Fruit fly (Drosophila melanogaster) whole organism, wandering third instar larva: ENCODE measurements around the gene CG1494.
A peak's percentile ranks its signal among the peaks of the same experiment; 100 is the strongest.

ENCODE experiments used
- Abd-B ChIP-seq: fragments of >200 bp; optimal IDR thresholded peaks from 2 replicates; lab custom pipeline; 2017; ENCODE audit warnings: missing biosample characterization, missing genetic modification characterization
- CG32264 ChIP-seq: fragments of 200-800 bp; sonication (Bioruptor generic); optimal IDR thresholded peaks from 2 replicates; lab custom pipeline; 2016; ENCODE audit warnings: missing biosample characterization, missing genetic modification characterization
- CG9705 ChIP-seq: fragments of 200-800 bp; sonication (Bioruptor generic); optimal IDR thresholded peaks from 2 replicates; lab custom pipeline; 2018; ENCODE audit warnings: missing biosample characterization, mild to moderate bottlenecking, missing genetic modification characterization
- CrebA ChIP-seq: fragments of 200-800 bp; sonication (Bioruptor generic); optimal IDR thresholded peaks from 2 replicates; lab custom pipeline; 2016; ENCODE audit warnings: missing biosample characterization, mild to moderate bottlenecking, missing genetic modification characterization, borderline replicate concordance
- Dfd ChIP-seq: fragments of >200 bp; optimal IDR thresholded peaks from 2 replicates; lab custom pipeline; 2017; ENCODE audit warnings: missing biosample characterization, missing genetic modification characterization
- Dif ChIP-seq: fragments of 200-275, 200-300 bp; sonication (Bioruptor generic); optimal IDR thresholded peaks from 2 replicates; lab custom pipeline; 2018; ENCODE audit warnings: missing biosample characterization, missing genetic modification characterization; ENCODE audit not compliant: partially characterized antibody
- GATAd ChIP-seq: sonication (Bioruptor generic); optimal IDR thresholded peaks from 2 replicates; lab custom pipeline; 2016; ENCODE audit warnings: missing biosample characterization, missing genetic modification characterization
- HLH106 ChIP-seq: fragments of 200-800 bp; optimal IDR thresholded peaks from 3 replicates; lab custom pipeline; 2019; ENCODE audit warnings: missing biosample characterization, mild to moderate bottlenecking, missing genetic modification characterization, moderate library complexity
- Hnf4 ChIP-seq: fragments of 200-800 bp; sonication (Bioruptor generic); optimal IDR thresholded peaks from 2 replicates; lab custom pipeline; 2016; ENCODE audit warnings: missing biosample characterization, mild to moderate bottlenecking, missing genetic modification characterization
- Hr78 ChIP-seq: fragments of >200 bp; optimal IDR thresholded peaks from 2 replicates; lab custom pipeline; 2017; ENCODE audit warnings: missing biosample characterization, missing genetic modification characterization
- Hr83 ChIP-seq: fragments of 200-300 bp; sonication (Bioruptor generic); optimal IDR thresholded peaks from 2 replicates; lab custom pipeline; 2016; ENCODE audit warnings: missing biosample characterization, mild to moderate bottlenecking, missing genetic modification characterization, moderate library complexity; ENCODE audit not compliant: poor library complexity, severe bottlenecking
- Jra ChIP-seq: sonication (Bioruptor generic); optimal IDR thresholded peaks from 2 replicates; lab custom pipeline; 2016; ENCODE audit warnings: missing biosample characterization, missing genetic modification characterization
- Mio ChIP-seq: sonication (Bioruptor generic); optimal IDR thresholded peaks from 2 replicates; lab custom pipeline; 2016; ENCODE audit warnings: missing biosample characterization, missing genetic modification characterization
- Myc ChIP-seq: fragments of >200 bp; optimal IDR thresholded peaks from 2 replicates; lab custom pipeline; 2017
- N ChIP-seq: fragments of >200 bp; optimal IDR thresholded peaks from 2 replicates; lab custom pipeline; 2018; ENCODE audit warnings: missing biosample characterization, missing external identifiers, missing genetic modification characterization
- OdsH ChIP-seq: fragments of 200-800 bp; sonication (Bioruptor generic); optimal IDR thresholded peaks from 2 replicates; lab custom pipeline; 2016; ENCODE audit warnings: missing biosample characterization, mild to moderate bottlenecking, missing genetic modification characterization
- Rel ChIP-seq, 2 experiments: fragments of 200-800 bp; sonication (Bioruptor generic) in 1 of 2; optimal IDR thresholded peaks; 2 replicates in 1 of 2; 3 replicates in 1 of 2; lab custom pipeline; 2016 to 2019; ENCODE audit warnings: mild to moderate bottlenecking in 2 of 2, missing biosample characterization in 2 of 2, missing genetic modification characterization in 2 of 2, moderate library complexity in 1 of 2
- Sp1 ChIP-seq: fragments of 200-800 bp; sonication (Bioruptor generic); optimal IDR thresholded peaks from 3 replicates; lab custom pipeline; 2019; ENCODE audit warnings: missing biosample characterization, mild to moderate bottlenecking, missing genetic modification characterization, moderate library complexity
- Vsx2 ChIP-seq: fragments of 200-300, 225-300 bp; sonication (Bioruptor generic); optimal IDR thresholded peaks from 2 replicates; lab custom pipeline; 2018; ENCODE audit warnings: missing biosample characterization, missing genetic modification characterization; ENCODE audit not compliant: partially characterized antibody
- br ChIP-seq: fragments of 200-800 bp; sonication (Bioruptor generic); optimal IDR thresholded peaks from 2 replicates; lab custom pipeline; 2016; ENCODE audit warnings: missing biosample characterization, missing genetic modification characterization
- brk ChIP-seq: fragments of 200-800 bp; sonication (Bioruptor generic); optimal IDR thresholded peaks from 2 replicates; lab custom pipeline; 2016; ENCODE audit warnings: missing biosample characterization, mild to moderate bottlenecking, missing genetic modification characterization
- dl ChIP-seq, 2 experiments: fragments of 175-275, 200-275 bp in 1 of 2; fragments of 200-275 bp in 1 of 2; sonication (Bioruptor generic); optimal IDR thresholded peaks; lab custom pipeline; 2018; ENCODE audit warnings: mild to moderate bottlenecking in 2 of 2, missing biosample characterization in 2 of 2, missing genetic modification characterization in 2 of 2, moderate library complexity in 2 of 2; ENCODE audit not compliant: partially characterized antibody in 2 of 2, insufficient read depth in 1 of 2
- dmrt93B ChIP-seq: fragments of 200-800 bp; sonication (Bioruptor generic); optimal IDR thresholded peaks from 2 replicates; lab custom pipeline; 2018; ENCODE audit warnings: missing biosample characterization, mild to moderate bottlenecking, missing genetic modification characterization
- dsf ChIP-seq: sonication (Bioruptor generic); optimal IDR thresholded peaks from 2 replicates; lab custom pipeline; 2016; ENCODE audit warnings: missing biosample characterization, missing genetic modification characterization, borderline replicate concordance
- ey ChIP-seq: fragments of 200-800 bp; sonication (Bioruptor generic); optimal IDR thresholded peaks from 2 replicates; lab custom pipeline; 2016; ENCODE audit warnings: missing biosample characterization, missing genetic modification characterization
- foxo ChIP-seq, 2 experiments: fragments of 200-800 bp; sonication (Bioruptor generic); optimal IDR thresholded peaks; 2 replicates in 1 of 2; 3 replicates in 1 of 2; lab custom pipeline; 2016 to 2017; ENCODE audit warnings: missing biosample characterization in 2 of 2, missing genetic modification characterization in 2 of 2
- fru ChIP-seq: fragments of 200-800 bp; sonication (Bioruptor generic); optimal IDR thresholded peaks from 3 replicates; lab custom pipeline; 2016; ENCODE audit warnings: missing biosample characterization, mild to moderate bottlenecking, missing genetic modification characterization
- h ChIP-seq: fragments of 200-800 bp; sonication (Bioruptor generic); optimal IDR thresholded peaks from 3 replicates; lab custom pipeline; 2016; ENCODE audit warnings: missing biosample characterization, mild to moderate bottlenecking, missing genetic modification characterization
- jim ChIP-seq: fragments of 175-275, 200-325 bp; sonication (Bioruptor generic); optimal IDR thresholded peaks from 2 replicates; lab custom pipeline; 2016; ENCODE audit warnings: missing biosample characterization, mild to moderate bottlenecking, missing genetic modification characterization
- lola ChIP-seq: fragments of >200 bp; optimal IDR thresholded peaks from 2 replicates; lab custom pipeline; 2017; ENCODE audit warnings: missing biosample characterization, missing genetic modification characterization
- pan ChIP-seq: fragments of >200 bp; optimal IDR thresholded peaks from 2 replicates; lab custom pipeline; 2017
- psq ChIP-seq: fragments of 200-800 bp; sonication (Bioruptor generic); optimal IDR thresholded peaks from 3 replicates; lab custom pipeline; 2017; ENCODE audit warnings: missing biosample characterization, mild to moderate bottlenecking, missing genetic modification characterization, moderate library complexity
- rgr ChIP-seq: fragments of 200-800 bp; sonication (Bioruptor generic); optimal IDR thresholded peaks from 3 replicates; lab custom pipeline; 2016; ENCODE audit warnings: missing biosample characterization, mild to moderate bottlenecking, missing genetic modification characterization
- sage ChIP-seq: fragments of 200-800 bp; sonication (Bioruptor generic); optimal IDR thresholded peaks from 2 replicates; lab custom pipeline; 2016; ENCODE audit warnings: missing biosample characterization, mild to moderate bottlenecking, missing genetic modification characterization
- sv ChIP-seq: fragments of 200-800 bp; sonication (Bioruptor generic); optimal IDR thresholded peaks from 3 replicates; lab custom pipeline; 2016; ENCODE audit warnings: missing biosample characterization, missing genetic modification characterization
- tai ChIP-seq: sonication (Bioruptor generic); optimal IDR thresholded peaks from 2 replicates; lab custom pipeline; 2016; ENCODE audit warnings: missing biosample characterization, missing genetic modification characterization
- usp ChIP-seq: fragments of >200 bp; optimal IDR thresholded peaks from 2 replicates; lab custom pipeline; 2017; ENCODE audit warnings: missing biosample characterization, missing genetic modification characterization
- woc ChIP-seq: sonication (Bioruptor generic); optimal IDR thresholded peaks from 2 replicates; lab custom pipeline; 2016; ENCODE audit warnings: missing biosample characterization, mild to moderate bottlenecking, missing genetic modification characterization

CG1494 gene

DNA sequence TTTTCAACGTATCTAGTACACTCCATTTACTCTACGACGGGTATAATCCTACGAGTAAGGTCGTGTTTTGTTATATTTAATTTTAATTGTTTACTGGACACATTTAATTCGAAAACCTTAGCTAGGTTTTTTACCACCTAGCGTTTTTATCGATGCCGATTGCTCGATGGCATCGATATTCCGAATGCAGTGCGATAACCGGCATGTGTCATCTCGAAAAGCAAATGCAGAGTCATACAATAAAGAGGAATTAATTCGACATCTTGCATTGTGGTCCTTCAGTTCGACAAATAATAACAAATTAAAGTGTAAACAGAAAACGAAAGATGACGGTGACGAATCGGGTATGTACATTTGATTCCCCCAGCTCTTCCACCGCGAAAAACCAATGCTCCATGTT is 30.8 kb downstream of the CG1494 start, which contains the start of gene Rpt6:
Gene Rpt6 (plus strand): TSS at position 201 of the 400 bp plus-strand sequence.
- no peak for TF ChIP-seq jim (GFP tag; lab: Kevin White, UChicago)
- no peak for TF ChIP-seq Sp1
- no peak for TF ChIP-seq usp (GFP tag; lab: Kevin White, UChicago)
- TF ChIP-seq fru (GFP tag; lab: Kevin White, UChicago), result no peak
- TF ChIP-seq N, result no peak
- TF ChIP-seq Hnf4 (GFP tag; lab: Kevin White, UChicago), result no peak
- no peak for TF ChIP-seq OdsH (GFP tag; lab: Kevin White, UChicago)
- TF ChIP-seq brk (GFP tag; lab: Kevin White, UChicago), result no peak
- no peak for TF ChIP-seq ey
- TF ChIP-seq foxo (GFP tag; optimal IDR thresholded peaks at IDR 0.05; lab: Kevin White, UChicago), result no peak
- TF ChIP-seq Mio (GFP tag; lab: Kevin White, UChicago), result no peak
- peak; percentile 11 for TF ChIP-seq Jra (GFP tag; lab: Kevin White, UChicago)
- TF ChIP-seq lola, result no peak
- no peak for TF ChIP-seq pan (lab: Kevin White, UChicago)
- no peak for TF ChIP-seq Hr78 (GFP tag; lab: Kevin White, UChicago)
- no peak for TF ChIP-seq HLH106
- TF ChIP-seq Vsx2 (GFP tag; lab: Kevin White, UChicago), result no peak
- peak; percentile 5 for TF ChIP-seq h (GFP tag; lab: Kevin White, UChicago)
- TF ChIP-seq Rel (GFP tag; optimal IDR thresholded peaks at IDR 0.05; lab: Kevin White, UChicago), result no peak
- peak; percentile 0 for TF ChIP-seq Rel (tag; optimal IDR thresholded peaks at IDR 0.05; lab: Kevin White, UChicago)
- no peak for TF ChIP-seq Abd-B
- no peak for TF ChIP-seq CrebA
- TF ChIP-seq br (GFP tag; lab: Kevin White, UChicago), result no peak

dm6 chrX:21317422-21317821 is 32.3 kb downstream of the CG1494 start, which contains the start of gene CG1801:
Gene CG1801, minus strand, starts transcription at chrX:21317522.
- TF ChIP-seq HLH106 (no peak), lola (no peak), Hr78 (GFP tag; lab: Kevin White, UChicago) (no peak), OdsH (GFP tag; lab: Kevin White, UChicago) (no peak), N (no peak), Hr83 (GFP tag; lab: Kevin White, UChicago) (no peak), tai (no peak), sage (GFP tag; lab: Kevin White, UChicago) (no peak)

- TF ChIP-seq jim (GFP tag; lab: Kevin White, UChicago) (no peak), Myc (lab: Kevin White, UChicago) (no peak), pan (lab: Kevin White, UChicago) (no peak), dl (GFP tag; optimal IDR thresholded peaks at IDR 0.05; lab: Kevin White, UChicago; ENCODE audit: insufficient read depth in 1 of 2, partially characterized antibody in 2 of 2) (no peak), br (GFP tag; lab: Kevin White, UChicago) (peak; percentile 61), Hr78 (GFP tag; lab: Kevin White, UChicago) (no peak), Dfd (GFP tag; lab: Kevin White, UChicago) (no peak), rgr (GFP tag; lab: Kevin White, UChicago) (peak; percentile 79), dsf (no peak), sv (peak; percentile 83), Mio (GFP tag; lab: Kevin White, UChicago) (no peak), OdsH (GFP tag; lab: Kevin White, UChicago) (peak; percentile 82), Hnf4 (GFP tag; lab: Kevin White, UChicago) (peak; percentile 71), woc (peak; percentile 92), CrebA (no peak), CG32264 (GFP tag; lab: Kevin White, UChicago) (peak; percentile 43), psq (GFP tag; lab: Kevin White, UChicago) (peak; percentile 76), Vsx2 (GFP tag; lab: Kevin White, UChicago) (no peak), brk (GFP tag; lab: Kevin White, UChicago) (no peak), Abd-B (no peak), h (GFP tag; lab: Kevin White, UChicago) (peak; percentile 80), foxo (GFP tag; optimal IDR thresholded peaks at IDR 0.05; lab: Kevin White, UChicago) (peak in 1 of 2 experiments; percentile 85), Dif (GFP tag; lab: Kevin White, UChicago) (no peak), HLH106 (peak; percentile 88), GATAd (GFP tag; lab: Kevin White, UChicago) (no peak), dmrt93B (GFP tag; lab: Kevin White, UChicago) (peak; percentile 85), fru (GFP tag; lab: Kevin White, UChicago) (peak; percentile 85), lola (no peak), N (no peak), usp (GFP tag; lab: Kevin White, UChicago) (no peak), CG9705 (peak; percentile 74), Jra (GFP tag; lab: Kevin White, UChicago) (peak; percentile 50), Hr83 (GFP tag; lab: Kevin White, UChicago) (peak; percentile 32), Sp1 (peak; percentile 87), Rel (GFP tag; optimal IDR thresholded peaks at IDR 0.05; lab: Kevin White, UChicago) (no peak), Rel (tag; optimal IDR thresholded peaks at IDR 0.05; lab: Kevin White, UChicago) (peak; percentile 56), ey (peak; percentile 76), sage (GFP tag; lab: Kevin White, UChicago) (peak; percentile 23), tai (no peak)
These were observed 34.2 kb downstream of the CG1494 start, which contains the start of the genes SLIRP1 and anox for dm6 chrX:21319202-21319772. Gene SLIRP1, minus strand, starts transcription at chrX:21319296. Gene anox, minus strand, starts transcription at chrX:21319296.
